Worm (Caenorhabditis elegans) whole organism, young adult: ENCODE results near the gene dkf-2.

Source experiments
- B0019.2 ChIP-seq: fragments of 200-800 bp; sonication (Bioruptor generic); conservative IDR thresholded peaks from 2 replicates; pipeline ENCODE4 v1.3.6; 2022; ENCODE audit warnings: missing genetic modification reagents, missing genetic modification characterization, missing compliant biosample characterization
- B0261.1 ChIP-seq: sonication (generic microtip); optimal IDR thresholded peaks from 2 replicates; lab custom pipeline; 2016; ENCODE audit warnings: mild to moderate bottlenecking, missing genetic modification characterization, moderate library complexity, missing compliant biosample characterization
- C17E4.6 ChIP-seq: fragments of 200-800 bp; sonication (Bioruptor generic); IDR thresholded peaks from 2 replicates; pipeline ENCODE4 v1.3.6; 2022; ENCODE audit warnings: missing genetic modification reagents, missing genetic modification characterization, missing compliant biosample characterization
- F23B12.7 ChIP-seq: sonication (generic microtip); optimal IDR thresholded peaks from 2 replicates; lab custom pipeline; 2017; ENCODE audit warnings: missing genetic modification characterization, mild to moderate bottlenecking, missing compliant biosample characterization, antibody characterized with exemption, moderate library complexity; ENCODE audit not compliant: insufficient read depth
- F33H1.4 ChIP-seq: fragments of 200-800 bp; sonication (Bioruptor generic); IDR thresholded peaks from 2 replicates; pipeline ENCODE4 v1.3.6; 2022; ENCODE audit warnings: missing genetic modification reagents, missing genetic modification characterization, missing compliant biosample characterization
- F55B11.4 ChIP-seq: sonication (generic microtip); optimal IDR thresholded peaks from 2 replicates; lab custom pipeline; 2016; ENCODE audit warnings: missing compliant biosample characterization, missing genetic modification characterization, borderline replicate concordance; ENCODE audit not compliant: insufficient read depth
- K11D2.4 ChIP-seq: fragments of 200-800 bp; sonication (Bioruptor generic); IDR thresholded peaks from 2 replicates; pipeline ENCODE4 v1.3.6; 2022; ENCODE audit warnings: missing genetic modification reagents, missing genetic modification characterization, missing compliant biosample characterization
- K12H6.12 ChIP-seq: fragments of 200-800 bp; sonication (Bioruptor generic); optimal IDR thresholded peaks from 2 replicates; lab custom pipeline; 2018; ENCODE audit warnings: mild to moderate bottlenecking, missing genetic modification characterization, missing compliant biosample characterization
- Y79H2A.3 ChIP-seq: fragments of 200-800 bp; sonication (Bioruptor generic); conservative IDR thresholded peaks from 2 replicates; pipeline ENCODE4 v1.3.6; 2022; ENCODE audit warnings: missing genetic modification reagents, missing genetic modification characterization, missing compliant biosample characterization
- ZK185.1 ChIP-seq: sonication (generic microtip); optimal IDR thresholded peaks from 2 replicates; lab custom pipeline; 2016; ENCODE audit warnings: mild to moderate bottlenecking, missing genetic modification characterization, missing compliant biosample characterization; ENCODE audit not compliant: poor library complexity, severe bottlenecking
- atf-7 ChIP-seq: sonication (generic microtip); optimal IDR thresholded peaks from 2 replicates; lab custom pipeline; 2017; ENCODE audit warnings: mild to moderate bottlenecking, missing genetic modification characterization, missing compliant biosample characterization
- attf-5 ChIP-seq: fragments of 200-800 bp; sonication (Bioruptor generic); optimal IDR thresholded peaks from 2 replicates; lab custom pipeline; 2018; ENCODE audit warnings: mild to moderate bottlenecking, missing genetic modification characterization, missing compliant biosample characterization
- attf-6 ChIP-seq: fragments of 200-800 bp; sonication (Bioruptor generic); IDR thresholded peaks from 2 replicates; pipeline ENCODE4 v1.3.6; 2022; ENCODE audit warnings: missing genetic modification reagents, missing genetic modification characterization, missing compliant biosample characterization
- bed-1 ChIP-seq: fragments of 200-800 bp; sonication (Bioruptor generic); IDR thresholded peaks from 2 replicates; pipeline ENCODE4 v1.3.6; 2022; ENCODE audit warnings: missing genetic modification reagents, missing genetic modification characterization, missing compliant biosample characterization
- cebp-1 ChIP-seq, 2 experiments: fragments of 200-800 bp in 1 of 2; sonication (Bioruptor generic) in 1 of 2; sonication (generic microtip) in 1 of 2; IDR thresholded peaks in 1 of 2; optimal IDR thresholded peaks in 1 of 2; 2 replicates each; pipeline versions ENCODE4 v1.3.6 to Lab custom; 2017 to 2022; ENCODE audit warnings: missing compliant biosample characterization in 2 of 2, missing genetic modification characterization in 2 of 2, mild to moderate bottlenecking in 1 of 2, missing genetic modification reagents in 1 of 2, moderate library complexity in 1 of 2
- cebp-2 ChIP-seq: fragments of 200-800 bp; sonication (Bioruptor generic); IDR thresholded peaks from 2 replicates; pipeline ENCODE4 v1.3.6; 2022; ENCODE audit warnings: missing genetic modification characterization, missing compliant biosample characterization
- ceh-27 ChIP-seq: fragments of 200-800 bp; sonication (Bioruptor generic); optimal IDR thresholded peaks from 2 replicates; lab custom pipeline; 2018; ENCODE audit warnings: mild to moderate bottlenecking, missing genetic modification characterization, moderate library complexity, missing compliant biosample characterization
- die-1 ChIP-seq: sonication (generic microtip); optimal IDR thresholded peaks from 2 replicates; lab custom pipeline; 2016; ENCODE audit warnings: missing genotype, mild to moderate bottlenecking, missing genetic modification characterization, missing compliant biosample characterization
- dpff-1 ChIP-seq: sonication (generic microtip); optimal IDR thresholded peaks from 2 replicates; lab custom pipeline; 2017; ENCODE audit warnings: mild to moderate bottlenecking, missing genetic modification characterization, missing compliant biosample characterization
- efl-1 ChIP-seq: fragments of 150-350 bp; optimal IDR thresholded peaks from 2 replicates; lab custom pipeline; 2014; ENCODE audit warnings: missing biosample characterization, missing genetic modification reagents, missing genetic modification characterization
- ets-4 ChIP-seq: fragments of 200-800 bp; sonication (Bioruptor generic); optimal IDR thresholded peaks from 2 replicates; lab custom pipeline; 2018; ENCODE audit warnings: mild to moderate bottlenecking, missing genetic modification characterization, missing compliant biosample characterization
- hlh-12 ChIP-seq: sonication (generic microtip); optimal IDR thresholded peaks from 2 replicates; lab custom pipeline; 2016; ENCODE audit warnings: missing genetic modification characterization, missing compliant biosample characterization
- hrde-1 ChIP-seq: sonication (generic microtip); optimal IDR thresholded peaks from 2 replicates; lab custom pipeline; 2016; ENCODE audit warnings: missing genetic modification characterization, mild to moderate bottlenecking, missing compliant biosample characterization, moderate library complexity, missing genotype, missing genetic modification reagents, borderline replicate concordance
- let-607 ChIP-seq, 2 experiments: fragments of 200-800 bp in 1 of 2; sonication (Bioruptor generic) in 1 of 2; sonication (generic microtip) in 1 of 2; optimal IDR thresholded peaks; 2 replicates each; lab custom pipeline; 2016 to 2018; ENCODE audit warnings: mild to moderate bottlenecking in 2 of 2, missing compliant biosample characterization in 2 of 2, missing genetic modification characterization in 2 of 2, moderate library complexity in 2 of 2, missing genotype in 1 of 2
- lin-35 ChIP-seq, 3 experiments: fragments of 150-350 bp in 2 of 3; sonication (generic microtip) in 1 of 3; optimal IDR thresholded peaks; 2 replicates each; lab custom pipeline; 2014 to 2018; ENCODE audit warnings: missing biosample characterization in 3 of 3, missing genetic modification characterization in 3 of 3, missing genetic modification reagents in 3 of 3
- lsy-27 ChIP-seq: sonication (generic microtip); optimal IDR thresholded peaks from 2 replicates; lab custom pipeline; 2017; ENCODE audit warnings: missing genetic modification characterization, mild to moderate bottlenecking, missing compliant biosample characterization, antibody characterized with exemption, missing genotype, borderline replicate concordance; ENCODE audit not compliant: insufficient read depth
- madf-6 ChIP-seq: fragments of 200-800 bp; sonication (Bioruptor generic); IDR thresholded peaks from 2 replicates; pipeline ENCODE4 v1.3.6; 2022; ENCODE audit warnings: missing genetic modification reagents, missing genetic modification characterization, missing compliant biosample characterization
- nfyb-1 ChIP-seq: fragments of 200-800 bp; sonication (Bioruptor generic); IDR thresholded peaks from 2 replicates; pipeline ENCODE4 v1.3.6; 2022; ENCODE audit warnings: missing genetic modification reagents, missing genetic modification characterization, missing compliant biosample characterization
- nhr-179 ChIP-seq: sonication (generic microtip); optimal IDR thresholded peaks from 2 replicates; lab custom pipeline; 2016; ENCODE audit warnings: mild to moderate bottlenecking, missing genetic modification characterization, missing compliant biosample characterization
- nhr-80 ChIP-seq: sonication (generic microtip); optimal IDR thresholded peaks from 2 replicates; lab custom pipeline; 2016; ENCODE audit warnings: missing genetic modification characterization, missing compliant biosample characterization
- nhr-90 ChIP-seq: sonication (generic microtip); optimal IDR thresholded peaks from 2 replicates; lab custom pipeline; 2016; ENCODE audit warnings: missing genotype, mild to moderate bottlenecking, missing genetic modification characterization, missing compliant biosample characterization
- sdz-38 ChIP-seq: sonication (generic microtip); optimal IDR thresholded peaks from 2 replicates; lab custom pipeline; 2016; ENCODE audit warnings: missing genotype, missing genetic modification characterization, missing compliant biosample characterization
- snpc-4 ChIP-seq, 5 experiments: fragments of 150-350 bp in 1 of 5; sonication (generic microtip) in 4 of 5; optimal IDR thresholded peaks; 2 replicates each; lab custom pipeline; 2014 to 2018; ENCODE audit warnings: missing genetic modification characterization in 5 of 5, missing biosample characterization in 3 of 5, antibody characterized with exemption in 2 of 5, mild to moderate bottlenecking in 2 of 5, missing compliant biosample characterization in 2 of 5, missing genotype in 2 of 5, moderate library complexity in 2 of 5, missing genetic modification reagents in 1 of 5
- sptf-2 ChIP-seq: fragments of 200-800 bp; sonication (Bioruptor generic); optimal IDR thresholded peaks from 2 replicates; lab custom pipeline; 2018; ENCODE audit warnings: mild to moderate bottlenecking, missing genetic modification characterization, missing compliant biosample characterization
- tlf-1 ChIP-seq: fragments of 200-800 bp; sonication (Bioruptor generic); optimal IDR thresholded peaks from 2 replicates; lab custom pipeline; 2018; ENCODE audit warnings: mild to moderate bottlenecking, missing genetic modification characterization, missing compliant biosample characterization
- ztf-26 ChIP-seq: sonication (generic microtip); optimal IDR thresholded peaks from 2 replicates; lab custom pipeline; 2017; ENCODE audit warnings: missing genetic modification characterization, missing compliant biosample characterization
- ztf-6 ChIP-seq: fragments of 200-800 bp; sonication (Bioruptor generic); IDR thresholded peaks from 2 replicates; pipeline ENCODE4 v1.3.6; 2022; ENCODE audit warnings: missing genetic modification reagents, missing genetic modification characterization, missing compliant biosample characterization

Gene dkf-2

ce11 chrV:16716574-16716973, 30.8 kb upstream of the dkf-2 start, which contains the start of gene srh-137:
TSS of gene srh-137 (minus strand) at chrV:16716674.
- TF ChIP-seq lsy-27 (no peak), die-1 (no peak), F23B12.7 (tag; lab: Kevin White, UChicago) (no peak), ZK185.1 (no peak), attf-6 (GFP tag; lab: Robert Waterston, UW) (no peak), nfyb-1 (GFP tag; lab: Robert Waterston, UW) (no peak), bed-1 (no peak), F33H1.4 (GFP tag; lab: Robert Waterston, UW) (no peak), lin-35 (GFP tag; optimal IDR thresholded peaks at IDR 0.05; lab: Kevin White, UChicago) (no peak), K11D2.4 (GFP tag; lab: Robert Waterston, UW) (no peak), hrde-1 (tag; lab: Kevin White, UChicago) (no peak), tlf-1 (no peak), attf-5 (GFP tag; lab: Kevin White, UChicago) (no peak), madf-6 (no peak), ets-4 (GFP tag; lab: Kevin White, UChicago) (no peak), ceh-27 (GFP tag; lab: Kevin White, UChicago) (no peak), nhr-80 (tag; lab: Kevin White, UChicago) (no peak), efl-1 (GFP tag; lab: Kevin White, UChicago) (no peak)

ce11 chrV:16723744-16724143, 23.7 kb upstream of the dkf-2 start, which contains the start of gene nhr-112:
TSS of gene nhr-112 (minus strand) at chrV:16723844.
- TF ChIP-seq Y79H2A.3 (GFP tag; lab: Robert Waterston, UW) (no peak), nhr-90 (tag; lab: Kevin White, UChicago) (no peak), sdz-38 (no peak), tlf-1 (no peak), K12H6.12 (tag; lab: Kevin White, UChicago) (no peak), nhr-179 (no peak), hlh-12 (tag; lab: Kevin White, UChicago) (no peak), F55B11.4 (no peak), B0019.2 (GFP tag; lab: Robert Waterston, UW) (no peak), ztf-6 (no peak), B0261.1 (no peak), dpff-1 (tag; lab: Kevin White, UChicago) (no peak), cebp-2 (GFP tag; lab: Robert Waterston, UW) (no peak), C17E4.6 (no peak)

ce11 chrV:16724574-16724973, 22.8 kb upstream of the dkf-2 start:
- TF ChIP-seq cebp-1 (GFP tag; IDR thresholded peaks at IDR 0.05; lab: Robert Waterston, UW), result peak; percentile 35; the same call in 1 of the 2 replicates
- no peak for TF ChIP-seq cebp-1 (tag; optimal IDR thresholded peaks at IDR 0.05; lab: Kevin White, UChicago)
- TF ChIP-seq sptf-2, result no peak

- no peak for TF ChIP-seq ztf-26
- TF ChIP-seq sptf-2, result no peak
- TF ChIP-seq nhr-80 (tag; lab: Kevin White, UChicago), result peak; percentile 88
- peak; percentile 14 for TF ChIP-seq atf-7
- peak; percentile 35 for TF ChIP-seq attf-5 (GFP tag; lab: Kevin White, UChicago)
- peak in 1 of 2 experiments; percentile 10 for TF ChIP-seq let-607 (tag; optimal IDR thresholded peaks at IDR 0.05; lab: Kevin White, UChicago)
- TF ChIP-seq ets-4 (GFP tag; lab: Kevin White, UChicago), result no peak
- no peak for TF ChIP-seq snpc-4 (GFP tag; optimal IDR thresholded peaks at IDR 0.05; lab: Kevin White, UChicago)
- TF ChIP-seq snpc-4 (tag; optimal IDR thresholded peaks at IDR 0.05; lab: Kevin White, UChicago), result peak in 2 of 4 experiments; percentile 38 to 46
Measured at ce11 chrV:16725955-16726354, 21.5 kb upstream of the dkf-2 start.
